Fruit fly (Drosophila melanogaster): ENCODE data around the gene eIF3f1.

The eIF3f1 gene

dm6 chr3R:4738494-4739191, 24.7 kb upstream of the eIF3f1 start (continued):
- TF ChIP-seq Sox100B (GFP tag; optimal IDR thresholded peaks at IDR 0.05) = peak; percentile 8
- no peak for TF ChIP-seq sna (GFP tag; IDR thresholded peaks at IDR 0.05; ENCODE audit: partially characterized antibody)
- peak; percentile 7 for TF ChIP-seq CG2875 (GFP tag; optimal IDR thresholded peaks at IDR 0.05)
- no peak for TF ChIP-seq CG31365 (tag; optimal IDR thresholded peaks at IDR 0.05)
- TF ChIP-seq lmd (GFP tag; IDR thresholded peaks at IDR 0.05) = no peak
- TF ChIP-seq CG6854 (GFP tag; optimal IDR thresholded peaks at IDR 0.05) = no peak
- peak; percentile 42 for TF ChIP-seq CG18262 (tag; optimal IDR thresholded peaks at IDR 0.05)
- TF ChIP-seq dmrt99B (tag; optimal IDR thresholded peaks at IDR 0.05) = peak; percentile 22
- TF ChIP-seq CG9437 (GFP tag; optimal IDR thresholded peaks at IDR 0.05) = peak; percentile 18
- no peak for TF ChIP-seq tap (tag; optimal IDR thresholded peaks at IDR 0.05)
- TF ChIP-seq CG2120 (GFP tag; optimal IDR thresholded peaks at IDR 0.05) = no peak
- TF ChIP-seq Ada2b (GFP tag; IDR thresholded peaks at IDR 0.05) = no peak
- TF ChIP-seq ato (GFP tag; IDR thresholded peaks at IDR 0.05; ENCODE audit: partially characterized antibody) = no peak
- TF ChIP-seq CG12155 (GFP tag; optimal IDR thresholded peaks at IDR 0.05) = peak; percentile 8
- peak in 1 of 2 experiments; percentile 10 for TF ChIP-seq bsh (GFP tag; optimal IDR thresholded peaks at IDR 0.05)
- TF ChIP-seq az2 (GFP tag; optimal IDR thresholded peaks at IDR 0.05) = peak; percentile 10
- no peak for TF ChIP-seq CG34224 (GFP tag; IDR thresholded peaks at IDR 0.05; ENCODE audit: partially characterized antibody)
- TF ChIP-seq bigmax (GFP tag; optimal IDR thresholded peaks at IDR 0.05) = no peak
- TF ChIP-seq Stat92E (GFP tag; optimal IDR thresholded peaks at IDR 0.05) = peak in 1 of 3 experiments; percentile 43
- no peak for TF ChIP-seq CG1024 (GFP tag; IDR thresholded peaks at IDR 0.05)
- TF ChIP-seq sens (GFP tag) = peak; percentile 78
- TF ChIP-seq phol (tag; optimal IDR thresholded peaks at IDR 0.05) = peak; percentile 40
- TF ChIP-seq Side (GFP tag; optimal IDR thresholded peaks at IDR 0.05) = no peak
- TF ChIP-seq CG14710 (tag; optimal IDR thresholded peaks at IDR 0.05) = peak; percentile 27
- no peak for TF ChIP-seq CG4730 (GFP tag; IDR thresholded peaks at IDR 0.05)
- no peak for TF ChIP-seq shn (GFP tag; optimal IDR thresholded peaks at IDR 0.05)
- no peak for TF ChIP-seq CG3995 (GFP tag; optimal IDR thresholded peaks at IDR 0.05)
- no peak for TF ChIP-seq CG11085 (GFP tag; IDR thresholded peaks at IDR 0.05)
- TF ChIP-seq Blimp-1 (GFP tag; optimal IDR thresholded peaks at IDR 0.05) = peak; percentile 2
- TF ChIP-seq CG7372 (GFP tag; IDR thresholded peaks at IDR 0.05) = no peak
- no peak for TF ChIP-seq abd-A (tag; optimal IDR thresholded peaks at IDR 0.05)
- peak; percentile 21 for TF ChIP-seq CG2678 (tag; optimal IDR thresholded peaks at IDR 0.05)
- TF ChIP-seq Hr39 (optimal IDR thresholded peaks at IDR 0.05) = no peak
- no peak for TF ChIP-seq Awh (GFP tag; IDR thresholded peaks at IDR 0.05)
- peak; percentile 11 for TF ChIP-seq CG8388 (GFP tag; optimal IDR thresholded peaks at IDR 0.05)
- no peak for TF ChIP-seq grau (tag; optimal IDR thresholded peaks at IDR 0.05)
- TF ChIP-seq ranshi (GFP tag; IDR thresholded peaks at IDR 0.05) = no peak
- no peak for TF ChIP-seq HHEX (GFP tag; optimal IDR thresholded peaks at IDR 0.05)
- TF ChIP-seq Doc3 (GFP tag; IDR thresholded peaks at IDR 0.05; ENCODE audit: partially characterized antibody) = no peak
- no peak for TF ChIP-seq CG15601 (tag; optimal IDR thresholded peaks at IDR 0.05)
- no peak for TF ChIP-seq CG8281 (tag; optimal IDR thresholded peaks at IDR 0.05)
- no peak for TF ChIP-seq pzg (GFP tag; optimal IDR thresholded peaks at IDR 0.05)
- no peak for TF ChIP-seq Abd-B (GFP tag; optimal IDR thresholded peaks at IDR 0.05)
- peak; percentile 46 for TF ChIP-seq CG2712 (tag; optimal IDR thresholded peaks at IDR 0.05)
- TF ChIP-seq eve (GFP tag; optimal IDR thresholded peaks at IDR 0.05) = peak in 1 of 2 experiments; percentile 26
- TF ChIP-seq CG34422 (GFP tag; IDR thresholded peaks at IDR 0.05) = no peak
- no peak for TF ChIP-seq jing (GFP tag; optimal IDR thresholded peaks at IDR 0.05)
- TF ChIP-seq sens-2 (GFP tag; IDR thresholded peaks at IDR 0.05) = no peak
- no peak for TF ChIP-seq CG32532 (GFP tag; IDR thresholded peaks at IDR 0.05)

Measured in whole organism, embryonic.